Worm (Caenorhabditis elegans) whole organism, mixed stage, embryonic: ENCODE data around the gene F26D2.14.

Experiments
- M03D4.4 ChIP-seq: sonication (generic microtip); optimal IDR thresholded peaks from 2 replicates; lab custom pipeline; 2017; ENCODE audit warnings: mild to moderate bottlenecking, missing genetic modification characterization, missing compliant biosample characterization
- ceh-39 ChIP-seq: fragments of 150-350 bp; optimal IDR thresholded peaks from 2 replicates; lab custom pipeline; 2014; ENCODE audit warnings: missing biosample characterization, missing genetic modification characterization
- ceh-43 ChIP-seq: fragments of 200-800 bp; sonication (Bioruptor generic); optimal IDR thresholded peaks from 2 replicates; lab custom pipeline; 2018; ENCODE audit warnings: mild to moderate bottlenecking, missing genetic modification characterization, moderate library complexity, missing compliant biosample characterization
- ceh-83 ChIP-seq: fragments of 200-800 bp; sonication (Bioruptor generic); optimal IDR thresholded peaks from 2 replicates; lab custom pipeline; 2018; ENCODE audit warnings: mild to moderate bottlenecking, missing genetic modification characterization, missing compliant biosample characterization
- ces-1 ChIP-seq: fragments of 150-350 bp; optimal IDR thresholded peaks from 2 replicates; lab custom pipeline; 2014; ENCODE audit warnings: missing biosample characterization, missing genetic modification reagents, missing genetic modification characterization
- drap-1 ChIP-seq: fragments of 200-800 bp; sonication (Bioruptor generic); optimal IDR thresholded peaks from 3 replicates; lab custom pipeline; 2018; ENCODE audit warnings: mild to moderate bottlenecking, missing genetic modification characterization, missing compliant biosample characterization
- elt-1 ChIP-seq: sonication (generic microtip); optimal IDR thresholded peaks from 2 replicates; lab custom pipeline; 2017; ENCODE audit warnings: missing genetic modification characterization, mild to moderate bottlenecking, missing compliant biosample characterization, antibody characterized with exemption, moderate library complexity, borderline replicate concordance; ENCODE audit not compliant: insufficient read depth
- elt-3 ChIP-seq: fragments of 150-350 bp; optimal IDR thresholded peaks from 2 replicates; lab custom pipeline; 2014; ENCODE audit warnings: missing biosample characterization, missing genetic modification characterization
- flh-1 ChIP-seq: fragments of 200-800 bp; sonication (Bioruptor generic); optimal IDR thresholded peaks from 2 replicates; lab custom pipeline; 2018; ENCODE audit warnings: mild to moderate bottlenecking, missing genetic modification characterization, moderate library complexity, missing compliant biosample characterization
- ham-2 ChIP-seq: fragments of 200-800 bp; sonication (Bioruptor generic); optimal IDR thresholded peaks from 2 replicates; lab custom pipeline; 2018; ENCODE audit warnings: mild to moderate bottlenecking, missing genetic modification characterization, missing compliant biosample characterization
- hlh-1 ChIP-seq: fragments of 150-350 bp; optimal IDR thresholded peaks from 2 replicates; lab custom pipeline; 2014; ENCODE audit warnings: missing biosample characterization, missing genetic modification reagents, missing genetic modification characterization
- lin-13 ChIP-seq: fragments of 150-350 bp; optimal IDR thresholded peaks from 2 replicates; lab custom pipeline; 2014; ENCODE audit warnings: missing biosample characterization, missing genetic modification characterization
- lin-32 ChIP-seq: fragments of 200-800 bp; sonication (Bioruptor generic); optimal IDR thresholded peaks from 2 replicates; lab custom pipeline; 2018; ENCODE audit warnings: mild to moderate bottlenecking, missing genetic modification characterization, missing compliant biosample characterization
- mab-5 ChIP-seq: fragments of 150-350 bp; optimal IDR thresholded peaks from 2 replicates; lab custom pipeline; 2014; ENCODE audit warnings: missing biosample characterization, missing genetic modification characterization
- mls-2 ChIP-seq: sonication (generic microtip); optimal IDR thresholded peaks from 2 replicates; lab custom pipeline; 2016; ENCODE audit warnings: mild to moderate bottlenecking, missing genetic modification characterization, moderate library complexity, missing compliant biosample characterization
- nhr-12 ChIP-seq: fragments of 150-350 bp; optimal IDR thresholded peaks from 2 replicates; lab custom pipeline; 2014; ENCODE audit warnings: missing biosample characterization, missing genetic modification characterization
- nhr-28 ChIP-seq: fragments of 150-350 bp; optimal IDR thresholded peaks from 2 replicates; lab custom pipeline; 2014; ENCODE audit warnings: missing biosample characterization, missing genetic modification characterization
- nhr-76 ChIP-seq: sonication (generic microtip); optimal IDR thresholded peaks from 2 replicates; lab custom pipeline; 2017; ENCODE audit warnings: missing biosample characterization, missing genetic modification characterization
- pha-4 ChIP-seq: fragments of 150-350 bp; optimal IDR thresholded peaks from 2 replicates; lab custom pipeline; 2018; ENCODE audit warnings: missing biosample characterization, missing genetic modification reagents, missing genetic modification characterization
- sem-2 ChIP-seq: fragments of 200-800 bp; sonication (Bioruptor generic); optimal IDR thresholded peaks from 2 replicates; lab custom pipeline; 2018; ENCODE audit warnings: mild to moderate bottlenecking, missing genetic modification characterization, missing compliant biosample characterization
- snpc-4 ChIP-seq: fragments of 150-350 bp; optimal IDR thresholded peaks from 2 replicates; lab custom pipeline; 2014; ENCODE audit warnings: missing biosample characterization, missing genetic modification characterization
- sptf-1 ChIP-seq: sonication (generic microtip); optimal IDR thresholded peaks from 2 replicates; lab custom pipeline; 2017; ENCODE audit warnings: mild to moderate bottlenecking, missing genetic modification characterization, moderate library complexity, missing compliant biosample characterization
- tbx-8 ChIP-seq: fragments of 200-800 bp; sonication (Bioruptor generic); optimal IDR thresholded peaks from 2 replicates; lab custom pipeline; 2018; ENCODE audit warnings: mild to moderate bottlenecking, missing genetic modification characterization, moderate library complexity, missing compliant biosample characterization
- unc-120 ChIP-seq: sonication (generic microtip); optimal IDR thresholded peaks from 2 replicates; lab custom pipeline; 2017; ENCODE audit warnings: missing genetic modification characterization, missing compliant biosample characterization; ENCODE audit not compliant: poor library complexity, severe bottlenecking
- unc-39 ChIP-seq: fragments of 150-350 bp; optimal IDR thresholded peaks from 2 replicates; lab custom pipeline; 2014; ENCODE audit warnings: missing biosample characterization, missing genetic modification characterization
- unc-62 ChIP-seq: fragments of 150-350 bp; optimal IDR thresholded peaks from 2 replicates; lab custom pipeline; 2014; ENCODE audit warnings: missing biosample characterization, missing genetic modification reagents, missing genetic modification characterization
- zip-8 ChIP-seq: fragments of 150-350 bp; optimal IDR thresholded peaks from 2 replicates; lab custom pipeline; 2014; ENCODE audit warnings: missing biosample characterization, missing genetic modification characterization
- ztf-11 ChIP-seq: fragments of 150-350 bp; optimal IDR thresholded peaks from 2 replicates; lab custom pipeline; 2014; ENCODE audit warnings: missing biosample characterization, missing genetic modification characterization

F26D2.14 gene

ce11 chrV:16417014-16417413, 18.6 kb upstream of the F26D2.14 start, which contains the start of gene str-55:
Gene str-55, minus strand, starts transcription at chrV:16417114.
- TF ChIP-seq flh-1 (GFP tag; lab: Kevin White, UChicago) (no peak), zip-8 (tag; lab: Kevin White, UChicago) (no peak), mls-2 (no peak), mab-5 (tag; lab: Kevin White, UChicago) (no peak), elt-3 (tag; lab: Kevin White, UChicago) (no peak), lin-13 (tag; lab: Kevin White, UChicago) (no peak), ztf-11 (tag; lab: Kevin White, UChicago) (no peak), nhr-28 (tag; lab: Kevin White, UChicago) (no peak), sem-2 (no peak), nhr-76 (tag; lab: Kevin White, UChicago) (no peak), unc-120 (tag; lab: Kevin White, UChicago) (no peak), ceh-39 (tag; lab: Kevin White, UChicago) (no peak)

- TF ChIP-seq nhr-76 (tag; lab: Kevin White, UChicago) (no peak), hlh-1 (tag; lab: Kevin White, UChicago) (no peak), ceh-43 (GFP tag; lab: Kevin White, UChicago) (no peak), M03D4.4 (tag; lab: Kevin White, UChicago) (no peak), flh-1 (GFP tag; lab: Kevin White, UChicago) (no peak), sptf-1 (tag; lab: Kevin White, UChicago) (no peak), ces-1 (no peak), mls-2 (no peak), lin-32 (GFP tag; lab: Kevin White, UChicago) (no peak), pha-4 (tag; lab: Kevin White, UChicago) (no peak), snpc-4 (tag; lab: Kevin White, UChicago) (no peak), ceh-39 (tag; lab: Kevin White, UChicago) (no peak), ham-2 (GFP tag; lab: Kevin White, UChicago) (no peak)
These were observed 15.9 kb upstream of the F26D2.14 start, which contains the start of gene F26D2.16 for ce11 chrV:16419769-16420168. Gene F26D2.16, minus strand, starts transcription at chrV:16419869.

ce11 chrV:16420696-16421095, 15.0 kb upstream of the F26D2.14 start, which contains the start of gene srw-48:
Gene srw-48, plus strand, starts transcription at chrV:16420996.
- TF ChIP-seq sem-2 (no peak), drap-1 (GFP tag; lab: Kevin White, UChicago) (no peak), ham-2 (GFP tag; lab: Kevin White, UChicago) (no peak), unc-120 (tag; lab: Kevin White, UChicago) (no peak), nhr-76 (tag; lab: Kevin White, UChicago) (no peak), ceh-83 (GFP tag; lab: Kevin White, UChicago) (no peak), ceh-39 (tag; lab: Kevin White, UChicago) (no peak), snpc-4 (tag; lab: Kevin White, UChicago) (no peak), mls-2 (no peak)

ce11 chrV:16424428-16424827, 11.2 kb upstream of the F26D2.14 start, which contains the start of gene srw-29:
Gene srw-29, minus strand, starts transcription at chrV:16424528.
- no peak for TF ChIP-seq sem-2
- no peak for TF ChIP-seq mls-2
- TF ChIP-seq zip-8 (tag; lab: Kevin White, UChicago), result no peak
- TF ChIP-seq flh-1 (GFP tag; lab: Kevin White, UChicago), result no peak
- no peak for TF ChIP-seq elt-3 (tag; lab: Kevin White, UChicago)
- no peak for TF ChIP-seq nhr-12 (tag; lab: Kevin White, UChicago)
- TF ChIP-seq nhr-28 (tag; lab: Kevin White, UChicago), result no peak
- TF ChIP-seq sptf-1 (tag; lab: Kevin White, UChicago), result no peak
- TF ChIP-seq drap-1 (GFP tag; lab: Kevin White, UChicago), result no peak
- TF ChIP-seq snpc-4 (tag; lab: Kevin White, UChicago), result no peak
- no peak for TF ChIP-seq ceh-43 (GFP tag; lab: Kevin White, UChicago)
- no peak for TF ChIP-seq mab-5 (tag; lab: Kevin White, UChicago)
- TF ChIP-seq ztf-11 (tag; lab: Kevin White, UChicago), result no peak
- TF ChIP-seq nhr-76 (tag; lab: Kevin White, UChicago), result no peak
- no peak for TF ChIP-seq elt-1 (tag; lab: Kevin White, UChicago)
- no peak for TF ChIP-seq ceh-39 (tag; lab: Kevin White, UChicago)
- TF ChIP-seq M03D4.4 (tag; lab: Kevin White, UChicago), result no peak

ce11 chrV:16429503-16429902, 6.2 kb upstream of the F26D2.14 start, which contains the start of gene F26D2.10:
Gene F26D2.10, minus strand, starts transcription at chrV:16429603.
- TF ChIP-seq drap-1 (GFP tag; lab: Kevin White, UChicago) (no peak), unc-120 (tag; lab: Kevin White, UChicago) (no peak), hlh-1 (tag; lab: Kevin White, UChicago) (no peak), ceh-39 (tag; lab: Kevin White, UChicago) (no peak), flh-1 (GFP tag; lab: Kevin White, UChicago) (no peak), zip-8 (tag; lab: Kevin White, UChicago) (no peak), unc-62 (GFP tag; lab: Kevin White, UChicago) (no peak), tbx-8 (GFP tag; lab: Kevin White, UChicago) (no peak), lin-32 (GFP tag; lab: Kevin White, UChicago) (no peak), mls-2 (no peak), unc-39 (tag; lab: Kevin White, UChicago) (no peak), ceh-83 (GFP tag; lab: Kevin White, UChicago) (no peak)
